In the genomic region with DNA sequence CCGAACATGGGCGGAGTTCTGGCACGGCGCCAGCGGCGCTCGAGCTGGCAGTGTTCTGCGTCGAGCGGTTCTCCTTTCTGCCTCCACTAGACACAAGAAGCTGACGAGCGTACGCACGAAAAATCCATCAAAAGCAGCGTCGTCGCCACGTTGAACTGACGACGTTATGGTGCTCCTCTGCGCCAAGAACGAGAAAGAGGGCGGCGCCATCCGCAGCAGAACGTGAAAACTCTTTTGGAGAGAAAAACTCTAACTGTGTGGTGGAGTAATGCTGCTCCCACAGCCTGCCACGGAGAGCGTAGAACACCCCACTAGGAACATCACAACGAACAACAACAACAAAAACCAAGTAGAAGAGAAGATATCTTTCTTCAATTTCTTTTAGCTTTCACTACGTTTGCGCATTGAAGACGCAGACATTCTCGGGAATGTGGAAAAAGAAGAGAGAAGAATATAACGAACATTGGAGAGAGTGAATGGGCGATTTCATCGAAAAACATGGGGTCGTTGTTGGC, we compare ENCODE assay signal across 3 worm cellular contexts.
TF ChIP-seq lines count a peak whose summit lies in the region.

No protein-coding gene starts in this region.

TF ChIP-seq in whole organism, L1 larva, 84 proteins besides CTCF, POLR2A, EP300 and RAD21 (continued from another document):
- no peak for TF ChIP-seq mef-2 (tag; optimal IDR thresholded peaks at IDR 0.05; lab: Kevin White, UChicago)
- peak; percentile 81 for TF ChIP-seq lin-14 (GFP tag; optimal IDR thresholded peaks at IDR 0.05; lab: Kevin White, UChicago)
- no peak for TF ChIP-seq nhr-77 (tag; optimal IDR thresholded peaks at IDR 0.05; lab: Kevin White, UChicago)
- TF ChIP-seq lin-15B (tag; optimal IDR thresholded peaks at IDR 0.05; lab: Kevin White, UChicago), result no peak
- no peak for TF ChIP-seq unc-30 (tag; optimal IDR thresholded peaks at IDR 0.05; lab: Kevin White, UChicago)
- TF ChIP-seq efl-3 (GFP tag; optimal IDR thresholded peaks at IDR 0.05; lab: Kevin White, UChicago), result no peak
- no peak for TF ChIP-seq nhr-71 (tag; optimal IDR thresholded peaks at IDR 0.05; lab: Kevin White, UChicago)
- no peak for TF ChIP-seq irx-1 (tag; optimal IDR thresholded peaks at IDR 0.05; lab: Kevin White, UChicago)
- TF ChIP-seq alr-1 (tag; optimal IDR thresholded peaks at IDR 0.05; lab: Kevin White, UChicago; ENCODE audit: borderline replicate concordance), result no peak
- TF ChIP-seq fkh-8 (tag; optimal IDR thresholded peaks at IDR 0.05; lab: Kevin White, UChicago), result no peak
- TF ChIP-seq pag-3 (tag; optimal IDR thresholded peaks at IDR 0.05; lab: Kevin White, UChicago; ENCODE audit: borderline replicate concordance, insufficient read depth), result peak; percentile 48
- TF ChIP-seq elt-3 (tag; optimal IDR thresholded peaks at IDR 0.05; lab: Kevin White, UChicago), result peak in 1 of 6 experiments; percentile 12
- TF ChIP-seq egl-13 (tag; optimal IDR thresholded peaks at IDR 0.05; lab: Kevin White, UChicago), result no peak
- no peak for TF ChIP-seq C04F5.9 (tag; optimal IDR thresholded peaks at IDR 0.05; lab: Kevin White, UChicago)
- TF ChIP-seq fkh-10 (GFP tag; optimal IDR thresholded peaks at IDR 0.05; lab: Kevin White, UChicago), result no peak
- no peak for TF ChIP-seq nhr-19 (GFP tag; conservative IDR thresholded peaks at IDR 0.05; lab: Robert Waterston, UW)
- TF ChIP-seq fkh-4 (tag; optimal IDR thresholded peaks at IDR 0.05; lab: Kevin White, UChicago; ENCODE audit: borderline replicate concordance), result no peak
- no peak for TF ChIP-seq fos-1 (tag; optimal IDR thresholded peaks at IDR 0.05; lab: Kevin White, UChicago)
- no peak for TF ChIP-seq skn-1 (tag; optimal IDR thresholded peaks at IDR 0.05; lab: Kevin White, UChicago)
- TF ChIP-seq hpl-2 (GFP tag; optimal IDR thresholded peaks at IDR 0.05; lab: Kevin White, UChicago), result no peak
- TF ChIP-seq mab-9 (GFP tag; IDR thresholded peaks at IDR 0.05; lab: Robert Waterston, UW), result no peak
- TF ChIP-seq dpl-1 (GFP tag; optimal IDR thresholded peaks at IDR 0.05; lab: Kevin White, UChicago), result no peak
- TF ChIP-seq nhr-90 (tag; optimal IDR thresholded peaks at IDR 0.05; lab: Kevin White, UChicago; ENCODE audit: poor library complexity), result no peak
- TF ChIP-seq snu-23 (GFP tag; optimal IDR thresholded peaks at IDR 0.05; lab: Kevin White, UChicago), result peak; percentile 20
- no peak for TF ChIP-seq ceh-63 (GFP tag; optimal IDR thresholded peaks at IDR 0.05; lab: Kevin White, UChicago)
- TF ChIP-seq rnt-1 (tag; optimal IDR thresholded peaks at IDR 0.05; lab: Kevin White, UChicago), result peak; percentile 51
- TF ChIP-seq unc-86 (tag; optimal IDR thresholded peaks at IDR 0.05; lab: Kevin White, UChicago), result no peak
- TF ChIP-seq ceh-88 (GFP tag; IDR thresholded peaks at IDR 0.05; lab: Robert Waterston, UW), result no peak

TF ChIP-seq in whole organism, L2 larva, 48 proteins besides CTCF, POLR2A, EP300 and RAD21 (continued from another document):
- TF ChIP-seq sma-9 (GFP tag; optimal IDR thresholded peaks at IDR 0.05; lab: Kevin White, UChicago) (peak; percentile 88), sma-9 (tag; optimal IDR thresholded peaks at IDR 0.05; lab: Kevin White, UChicago) (no peak), nhr-12 (tag; optimal IDR thresholded peaks at IDR 0.05; lab: Kevin White, UChicago) (no peak), lin-13 (GFP tag; optimal IDR thresholded peaks at IDR 0.05; lab: Kevin White, UChicago) (no peak), F13H6.1 (tag; optimal IDR thresholded peaks at IDR 0.05; lab: Kevin White, UChicago) (peak; percentile 51), unc-55 (GFP tag; optimal IDR thresholded peaks at IDR 0.05; lab: Kevin White, UChicago) (peak; percentile 32), crh-2 (tag; optimal IDR thresholded peaks at IDR 0.05; lab: Kevin White, UChicago) (peak; percentile 8), blmp-1 (tag; optimal IDR thresholded peaks at IDR 0.05; lab: Kevin White, UChicago; ENCODE audit: insufficient read depth) (peak; percentile 90), nhr-237 (tag; optimal IDR thresholded peaks at IDR 0.05; lab: Kevin White, UChicago) (no peak), peb-1 (tag; optimal IDR thresholded peaks at IDR 0.05; lab: Kevin White, UChicago) (no peak), mdl-1 (tag; optimal IDR thresholded peaks at IDR 0.05; lab: Kevin White, UChicago) (peak in 1 of 2 experiments; percentile 47), R02D3.7 (tag; optimal IDR thresholded peaks at IDR 0.05; lab: Kevin White, UChicago) (no peak), zag-1 (tag; optimal IDR thresholded peaks at IDR 0.05; lab: Kevin White, UChicago) (peak; percentile 56), nhr-129 (tag; optimal IDR thresholded peaks at IDR 0.05; lab: Kevin White, UChicago) (peak; percentile 29), ztf-4 (tag; optimal IDR thresholded peaks at IDR 0.05; lab: Kevin White, UChicago) (no peak), nhr-25 (tag; optimal IDR thresholded peaks at IDR 0.05; lab: Kevin White, UChicago) (no peak), C34F6.9 (tag; optimal IDR thresholded peaks at IDR 0.05; lab: Kevin White, UChicago) (peak; percentile 55), nhr-21 (tag; optimal IDR thresholded peaks at IDR 0.05; lab: Kevin White, UChicago) (no peak), elt-3 (tag; optimal IDR thresholded peaks at IDR 0.05; lab: Kevin White, UChicago) (no peak)

TF ChIP-seq in whole organism, L4 larva, 104 proteins besides CTCF, POLR2A, EP300 and RAD21 (continued from another document):
- TF ChIP-seq T26A8.4 (GFP tag; IDR thresholded peaks at IDR 0.05; lab: Robert Waterston, UW) (no peak), ztf-11 (tag; optimal IDR thresholded peaks at IDR 0.05; lab: Kevin White, UChicago) (no peak), mdl-1 (tag; optimal IDR thresholded peaks at IDR 0.05; lab: Kevin White, UChicago) (peak in 1 of 2 experiments; percentile 61), Y48G9A.11 (GFP tag; IDR thresholded peaks at IDR 0.05; lab: Robert Waterston, UW) (no peak), hmg-1.1 (GFP tag; IDR thresholded peaks at IDR 0.05; lab: Robert Waterston, UW) (peak; percentile 55; the same call in 1 of the 2 replicates), F26F4.8 (GFP tag; conservative IDR thresholded peaks at IDR 0.05; lab: Robert Waterston, UW) (no peak), T20F7.1 (GFP tag; optimal IDR thresholded peaks at IDR 0.05; lab: Kevin White, UChicago) (no peak), unc-62 (GFP tag; optimal IDR thresholded peaks at IDR 0.05 in 1 of 2; lab: Kevin White, UChicago) (peak in 1 of 2 experiments; percentile 93), unc-62 (tag; optimal IDR thresholded peaks at IDR 0.05; lab: Kevin White, UChicago) (no peak), ZK546.5 (tag; optimal IDR thresholded peaks at IDR 0.05; lab: Kevin White, UChicago) (no peak), zip-11 (GFP tag; IDR thresholded peaks at IDR 0.05; lab: Robert Waterston, UW) (no peak), gei-8 (GFP tag; optimal IDR thresholded peaks at IDR 0.05; lab: Kevin White, UChicago) (no peak), lin-39 (tag; optimal IDR thresholded peaks at IDR 0.05; lab: Kevin White, UChicago) (no peak), nhr-77 (tag; optimal IDR thresholded peaks at IDR 0.05; lab: Kevin White, UChicago) (no peak), mxl-3 (GFP tag; optimal IDR thresholded peaks at IDR 0.05; lab: Kevin White, UChicago) (no peak), ama-1 (optimal IDR thresholded peaks at IDR 0.05; lab: Kevin White, UChicago) (no peak), nhr-11 (tag; optimal IDR thresholded peaks at IDR 0.05; lab: Kevin White, UChicago) (peak; percentile 68), duxl-1 (tag; optimal IDR thresholded peaks at IDR 0.05; lab: Kevin White, UChicago; ENCODE audit: poor library complexity) (no peak), ztf-7 (tag; optimal IDR thresholded peaks at IDR 0.05; lab: Kevin White, UChicago) (no peak), hlh-30 (tag; optimal IDR thresholded peaks at IDR 0.05; lab: Kevin White, UChicago; ENCODE audit: insufficient read depth) (no peak), ZK337.2 (GFP tag; IDR thresholded peaks at IDR 0.05; lab: Robert Waterston, UW) (no peak), ceh-32 (tag; optimal IDR thresholded peaks at IDR 0.05; lab: Kevin White, UChicago; ENCODE audit: poor library complexity) (no peak), egl-43 (GFP tag; IDR thresholded peaks at IDR 0.05; lab: Robert Waterston, UW) (peak; percentile 56; the same call in 1 of the 2 replicates), D1046.2 (GFP tag; IDR thresholded peaks at IDR 0.05; lab: Robert Waterston, UW) (no peak), F37D6.2 (tag; optimal IDR thresholded peaks at IDR 0.05; lab: Kevin White, UChicago) (no peak), dmd-6 (GFP tag; IDR thresholded peaks at IDR 0.05; lab: Robert Waterston, UW) (0 out of 2 replicates have a peak, but pooled peaks have one; percentile 17), fkh-10 (GFP tag; optimal IDR thresholded peaks at IDR 0.05; lab: Kevin White, UChicago) (peak; percentile 40), ctbp-1 (GFP tag; IDR thresholded peaks at IDR 0.05; lab: Robert Waterston, UW) (0 out of 2 replicates have a peak, but pooled peaks have one; percentile 37), snpc-1.2 (GFP tag; IDR thresholded peaks at IDR 0.05; lab: Robert Waterston, UW) (no peak), nhr-6 (tag; optimal IDR thresholded peaks at IDR 0.05; lab: Kevin White, UChicago) (no peak), ceh-44 (GFP tag; IDR thresholded peaks at IDR 0.05; lab: Robert Waterston, UW) (no peak), tra-1 (GFP tag; IDR thresholded peaks at IDR 0.05; lab: Robert Waterston, UW) (no peak), zfp-3 (GFP tag; conservative IDR thresholded peaks at IDR 0.05; lab: Robert Waterston, UW) (no peak), lin-29 (GFP tag; IDR thresholded peaks at IDR 0.05; lab: Robert Waterston, UW) (no peak), snpc-4 (tag; optimal IDR thresholded peaks at IDR 0.05; lab: Kevin White, UChicago) (no peak), daf-12 (tag; optimal IDR thresholded peaks at IDR 0.05; lab: Kevin White, UChicago) (no peak), aly-2 (tag; optimal IDR thresholded peaks at IDR 0.05; lab: Kevin White, UChicago) (no peak), jun-1 (tag; optimal IDR thresholded peaks at IDR 0.05; lab: Kevin White, UChicago) (no peak), nhr-76 (tag; optimal IDR thresholded peaks at IDR 0.05; lab: Kevin White, UChicago) (no peak), F49E8.2 (tag; optimal IDR thresholded peaks at IDR 0.05; lab: Kevin White, UChicago; ENCODE audit: borderline replicate concordance) (no peak), zip-2 (tag; optimal IDR thresholded peaks at IDR 0.05; lab: Kevin White, UChicago) (no peak), dve-1 (tag; optimal IDR thresholded peaks at IDR 0.05; lab: Kevin White, UChicago; ENCODE audit: insufficient read depth) (no peak), Y75B8A.6 (GFP tag; IDR thresholded peaks at IDR 0.05; lab: Robert Waterston, UW) (no peak), attf-4 (tag; optimal IDR thresholded peaks at IDR 0.05; lab: Kevin White, UChicago) (no peak), nhr-41 (GFP tag; IDR thresholded peaks at IDR 0.05; lab: Robert Waterston, UW) (no peak), spr-3 (GFP tag; optimal IDR thresholded peaks at IDR 0.05; lab: Kevin White, UChicago) (no peak), nhr-42 (GFP tag; IDR thresholded peaks at IDR 0.05; lab: Robert Waterston, UW) (no peak), lin-38 (GFP tag; IDR thresholded peaks at IDR 0.05; lab: Robert Waterston, UW) (no peak), rbr-2 (tag; optimal IDR thresholded peaks at IDR 0.05; lab: Kevin White, UChicago) (peak; percentile 45), mep-1 (tag; optimal IDR thresholded peaks at IDR 0.05; lab: Kevin White, UChicago) (peak; percentile 41), hif-1 (tag; optimal IDR thresholded peaks at IDR 0.05; lab: Kevin White, UChicago) (peak in 1 of 2 experiments; percentile 11), R02D3.7 (tag; optimal IDR thresholded peaks at IDR 0.05; lab: Kevin White, UChicago) (no peak), ceh-82 (tag; optimal IDR thresholded peaks at IDR 0.05; lab: Kevin White, UChicago) (no peak), lim-7 (GFP tag; IDR thresholded peaks at IDR 0.05; lab: Robert Waterston, UW) (no peak), dmd-9 (GFP tag; IDR thresholded peaks at IDR 0.05; lab: Robert Waterston, UW) (no peak), skn-1 (tag; optimal IDR thresholded peaks at IDR 0.05; lab: Kevin White, UChicago) (no peak), ces-1 (GFP tag; optimal IDR thresholded peaks at IDR 0.05; lab: Kevin White, UChicago) (no peak), zfp-2 (tag; optimal IDR thresholded peaks at IDR 0.05; lab: Kevin White, UChicago) (no peak), madf-5 (GFP tag; IDR thresholded peaks at IDR 0.05; lab: Robert Waterston, UW) (no peak), nhr-28 (tag; optimal IDR thresholded peaks at IDR 0.05; lab: Kevin White, UChicago) (peak; percentile 57), nhr-48 (tag; optimal IDR thresholded peaks at IDR 0.05; lab: Kevin White, UChicago) (no peak), Y5F2A.4 (GFP tag; optimal IDR thresholded peaks at IDR 0.05; lab: Kevin White, UChicago) (no peak), fos-1 (tag; optimal IDR thresholded peaks at IDR 0.05; lab: Kevin White, UChicago) (no peak), mxl-2 (GFP tag; conservative IDR thresholded peaks at IDR 0.05; lab: Robert Waterston, UW) (no peak), egl-27 (tag; optimal IDR thresholded peaks at IDR 0.05; lab: Kevin White, UChicago) (no peak), nhr-102 (tag; optimal IDR thresholded peaks at IDR 0.05; lab: Kevin White, UChicago) (no peak), nhr-237 (tag; optimal IDR thresholded peaks at IDR 0.05; lab: Kevin White, UChicago) (no peak), lin-13 (GFP tag; optimal IDR thresholded peaks at IDR 0.05; lab: Kevin White, UChicago) (no peak), hlh-11 (tag; optimal IDR thresholded peaks at IDR 0.05; lab: Kevin White, UChicago) (peak; percentile 5), daf-16 (GFP tag; optimal IDR thresholded peaks at IDR 0.05; lab: Kevin White, UChicago) (peak in 1 of 2 experiments; percentile 68), daf-16 (tag; optimal IDR thresholded peaks at IDR 0.05; lab: Kevin White, UChicago) (no peak), lir-3 (tag; optimal IDR thresholded peaks at IDR 0.05; lab: Kevin White, UChicago) (no peak), pha-4 (GFP tag; IDR thresholded peaks at IDR 0.05; lab: Robert Waterston, UW) (no peak), pha-4 (tag; optimal IDR thresholded peaks at IDR 0.05; lab: Kevin White, UChicago) (no peak)
